Fruit fly (Drosophila melanogaster) whole organism, wandering third instar larva: ENCODE results near the gene mbo.

Experiments
- CG9705 ChIP-seq: fragments of 200-800 bp; sonication (Bioruptor generic); optimal IDR thresholded peaks from 2 replicates; lab custom pipeline; 2018; ENCODE audit warnings: missing biosample characterization, mild to moderate bottlenecking, missing genetic modification characterization
- Rel ChIP-seq, 2 experiments: fragments of 200-800 bp; sonication (Bioruptor generic) in 1 of 2; optimal IDR thresholded peaks; 2 replicates in 1 of 2; 3 replicates in 1 of 2; lab custom pipeline; 2016 to 2019; ENCODE audit warnings: mild to moderate bottlenecking in 2 of 2, missing biosample characterization in 2 of 2, missing genetic modification characterization in 2 of 2, moderate library complexity in 1 of 2
- dsf ChIP-seq: sonication (Bioruptor generic); optimal IDR thresholded peaks from 2 replicates; lab custom pipeline; 2016; ENCODE audit warnings: missing biosample characterization, missing genetic modification characterization, borderline replicate concordance
- ey ChIP-seq: fragments of 200-800 bp; sonication (Bioruptor generic); optimal IDR thresholded peaks from 2 replicates; lab custom pipeline; 2016; ENCODE audit warnings: missing biosample characterization, missing genetic modification characterization
- h ChIP-seq: fragments of 200-800 bp; sonication (Bioruptor generic); optimal IDR thresholded peaks from 3 replicates; lab custom pipeline; 2016; ENCODE audit warnings: missing biosample characterization, mild to moderate bottlenecking, missing genetic modification characterization
- pan ChIP-seq: fragments of >200 bp; optimal IDR thresholded peaks from 2 replicates; lab custom pipeline; 2017
- sv ChIP-seq: fragments of 200-800 bp; sonication (Bioruptor generic); optimal IDR thresholded peaks from 3 replicates; lab custom pipeline; 2016; ENCODE audit warnings: missing biosample characterization, missing genetic modification characterization

DNA sequence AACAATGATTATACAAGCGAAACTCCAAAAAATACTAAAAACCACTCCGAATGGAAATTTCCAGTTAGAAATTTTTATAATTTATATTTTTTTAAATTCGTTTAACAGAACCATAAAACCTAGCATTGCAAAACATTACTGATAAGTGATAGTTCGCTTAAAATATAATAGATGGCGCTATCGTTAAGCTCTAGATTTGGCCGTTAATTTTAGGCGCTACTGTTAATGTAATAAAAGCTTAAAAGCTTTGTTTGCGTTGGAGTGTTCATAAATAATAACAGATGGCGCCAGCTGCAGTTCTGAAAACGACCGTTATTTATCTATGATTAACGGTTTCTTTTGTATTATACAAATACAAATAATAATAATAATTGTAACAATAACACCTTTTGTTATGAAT lies 44.9 kb upstream of the mbo start:
- TF ChIP-seq sv (GFP tag; lab: Kevin White, UChicago) (no peak), CG9705 (GFP tag; lab: Kevin White, UChicago) (no peak), ey (GFP tag; lab: Kevin White, UChicago) (no peak), dsf (GFP tag; lab: Kevin White, UChicago) (no peak), pan (lab: Kevin White, UChicago) (no peak), h (GFP tag; lab: Kevin White, UChicago) (peak; percentile 25), Rel (GFP tag; optimal IDR thresholded peaks at IDR 0.05; lab: Kevin White, UChicago) (no peak), Rel (tag; optimal IDR thresholded peaks at IDR 0.05; lab: Kevin White, UChicago) (no peak)
